Worm (Caenorhabditis elegans) whole organism, L1 larva: Measurements from ENCODE around the gene ckb-1.

Source experiments
- C04F5.9 ChIP-seq: sonication (generic microtip); optimal IDR thresholded peaks from 2 replicates; lab custom pipeline; 2016; ENCODE audit warnings: missing genetic modification characterization, missing compliant biosample characterization
- C16A3.4 ChIP-seq: fragments of 150-350 bp; optimal IDR thresholded peaks from 2 replicates; lab custom pipeline; 2014; ENCODE audit warnings: missing biosample characterization, missing genetic modification characterization
- F16B12.6 ChIP-seq: fragments of 150-350 bp; optimal IDR thresholded peaks from 2 replicates; lab custom pipeline; 2014; ENCODE audit warnings: missing biosample characterization, missing genetic modification characterization
- aly-2 ChIP-seq: fragments of 150-350 bp; optimal IDR thresholded peaks from 2 replicates; lab custom pipeline; 2014; ENCODE audit warnings: missing biosample characterization, missing genetic modification characterization
- ama-1 ChIP-seq: fragments of 150-350 bp; optimal IDR thresholded peaks from 2 replicates; lab custom pipeline; 2014
- ceh-63 ChIP-seq: fragments of 200-800 bp; sonication (Bioruptor generic); optimal IDR thresholded peaks from 2 replicates; lab custom pipeline; 2018; ENCODE audit warnings: mild to moderate bottlenecking, missing genetic modification characterization, missing compliant biosample characterization
- ceh-8 ChIP-seq: fragments of 200-800 bp; sonication (Bioruptor generic); optimal IDR thresholded peaks from 2 replicates; lab custom pipeline; 2018; ENCODE audit warnings: mild to moderate bottlenecking, missing genetic modification characterization, moderate library complexity, missing compliant biosample characterization
- ceh-82 ChIP-seq, 3 experiments: fragments of 150-350 bp in 1 of 3; sonication (generic microtip) in 2 of 3; optimal IDR thresholded peaks; 2 replicates each; lab custom pipeline; 2014 to 2017; ENCODE audit warnings: missing biosample characterization in 3 of 3, missing genetic modification characterization in 3 of 3
- ceh-88 ChIP-seq: fragments of 200-800 bp; sonication (Bioruptor generic); IDR thresholded peaks from 2 replicates; pipeline ENCODE4 v1.3.6; 2022; ENCODE audit warnings: missing genetic modification characterization, missing compliant biosample characterization
- ceh-90 ChIP-seq: sonication (generic microtip); optimal IDR thresholded peaks from 2 replicates; lab custom pipeline; 2016; ENCODE audit warnings: missing genetic modification characterization, missing compliant biosample characterization
- efl-1 ChIP-seq, 4 experiments: fragments of 150-350 bp; optimal IDR thresholded peaks in 3 of 4; peaks in 1 of 4; 1 replicate in 1 of 4; 2 replicates in 3 of 4; lab custom pipeline; 2014; ENCODE audit warnings: missing biosample characterization in 2 of 4, missing genetic modification characterization in 2 of 4, missing genetic modification reagents in 2 of 4
- efl-3 ChIP-seq: fragments of 200-800 bp; sonication (Bioruptor generic); optimal IDR thresholded peaks from 2 replicates; lab custom pipeline; 2018; ENCODE audit warnings: mild to moderate bottlenecking, missing genetic modification characterization, missing compliant biosample characterization
- egl-13 ChIP-seq: sonication (generic microtip); optimal IDR thresholded peaks from 2 replicates; lab custom pipeline; 2016; ENCODE audit warnings: missing genotype, missing genetic modification reagents, missing genetic modification characterization, missing compliant biosample characterization
- fkh-8 ChIP-seq: sonication (generic microtip); optimal IDR thresholded peaks from 2 replicates; lab custom pipeline; 2016; ENCODE audit warnings: mild to moderate bottlenecking, missing genetic modification characterization, missing compliant biosample characterization
- fos-1 ChIP-seq: fragments of 150-350 bp; optimal IDR thresholded peaks from 2 replicates; lab custom pipeline; 2014; ENCODE audit warnings: missing biosample characterization, missing genetic modification characterization
- hlh-4 ChIP-seq: sonication (generic microtip); optimal IDR thresholded peaks from 2 replicates; lab custom pipeline; 2016; ENCODE audit warnings: mild to moderate bottlenecking, missing genetic modification characterization, missing compliant biosample characterization
- jun-1 ChIP-seq: fragments of 150-350 bp; optimal IDR thresholded peaks from 2 replicates; lab custom pipeline; 2014; ENCODE audit warnings: missing biosample characterization, missing genetic modification reagents, missing genetic modification characterization
- lin-15B ChIP-seq: fragments of 150-350 bp; sonication (generic microtip); optimal IDR thresholded peaks from 3 replicates; lab custom pipeline; 2014; ENCODE audit warnings: missing biosample characterization, missing genetic modification characterization
- lin-39 ChIP-seq: fragments of 150-350 bp; optimal IDR thresholded peaks from 2 replicates; lab custom pipeline; 2014; ENCODE audit warnings: missing biosample characterization, missing genetic modification reagents, missing genetic modification characterization
- lir-3 ChIP-seq: sonication (generic microtip); optimal IDR thresholded peaks from 2 replicates; lab custom pipeline; 2016; ENCODE audit warnings: mild to moderate bottlenecking, missing genetic modification characterization, moderate library complexity, missing compliant biosample characterization; ENCODE audit not compliant: poor library complexity
- lsy-2 ChIP-seq, 2 experiments: fragments of 150-350 bp; optimal IDR thresholded peaks; 2 replicates each; lab custom pipeline; 2014; ENCODE audit warnings: missing biosample characterization in 2 of 2, missing genetic modification characterization in 2 of 2
- mab-9 ChIP-seq: fragments of 200-800 bp; sonication (Bioruptor generic); IDR thresholded peaks from 2 replicates; pipeline ENCODE4 v1.3.6; 2022; ENCODE audit warnings: missing genetic modification reagents, missing genetic modification characterization, missing compliant biosample characterization
- mdl-1 ChIP-seq, 2 experiments: fragments of 150-350 bp; optimal IDR thresholded peaks; 2 replicates each; lab custom pipeline; 2014 to 2017; ENCODE audit warnings: missing biosample characterization in 2 of 2, missing genetic modification characterization in 2 of 2, inconsistent platforms in 1 of 2
- mef-2 ChIP-seq: fragments of 150-350 bp; optimal IDR thresholded peaks from 2 replicates; lab custom pipeline; 2014; ENCODE audit warnings: missing biosample characterization, missing genetic modification characterization
- mep-1 ChIP-seq: fragments of 150-350 bp; optimal IDR thresholded peaks from 2 replicates; lab custom pipeline; 2014; ENCODE audit warnings: missing biosample characterization, missing genetic modification characterization
- nhr-11 ChIP-seq: fragments of 150-350 bp; optimal IDR thresholded peaks from 2 replicates; lab custom pipeline; 2014; ENCODE audit warnings: missing biosample characterization, missing genetic modification characterization
- nhr-12 ChIP-seq: sonication (generic microtip); optimal IDR thresholded peaks from 2 replicates; lab custom pipeline; 2017; ENCODE audit warnings: missing biosample characterization, missing genetic modification characterization
- nhr-19 ChIP-seq: fragments of 200-800 bp; sonication (Bioruptor generic); conservative IDR thresholded peaks from 2 replicates; pipeline ENCODE4 v1.3.6; 2022; ENCODE audit warnings: missing genetic modification characterization, missing compliant biosample characterization
- nhr-28 ChIP-seq: fragments of 150-350 bp; optimal IDR thresholded peaks from 2 replicates; lab custom pipeline; 2014; ENCODE audit warnings: missing biosample characterization, missing genetic modification characterization
- nhr-47 ChIP-seq: sonication (generic microtip); optimal IDR thresholded peaks from 2 replicates; lab custom pipeline; 2016; ENCODE audit warnings: mild to moderate bottlenecking, missing genetic modification characterization, moderate library complexity, missing compliant biosample characterization
- nhr-71 ChIP-seq: sonication (generic microtip); optimal IDR thresholded peaks from 2 replicates; lab custom pipeline; 2016; ENCODE audit warnings: mild to moderate bottlenecking, missing genetic modification characterization, moderate library complexity, missing compliant biosample characterization
- nhr-77 ChIP-seq: fragments of 150-350 bp; optimal IDR thresholded peaks from 2 replicates; lab custom pipeline; 2014; ENCODE audit warnings: missing biosample characterization, missing genetic modification characterization
- pag-3 ChIP-seq: sonication (generic microtip); optimal IDR thresholded peaks from 2 replicates; lab custom pipeline; 2017; ENCODE audit warnings: missing genetic modification characterization, mild to moderate bottlenecking, missing compliant biosample characterization, antibody characterized with exemption, borderline replicate concordance; ENCODE audit not compliant: insufficient read depth
- pax-3 ChIP-seq: fragments of 200-800 bp; sonication (Bioruptor generic); optimal IDR thresholded peaks from 2 replicates; lab custom pipeline; 2018; ENCODE audit warnings: mild to moderate bottlenecking, missing genetic modification characterization, moderate library complexity, missing compliant biosample characterization
- rnt-1 ChIP-seq: sonication (generic microtip); optimal IDR thresholded peaks from 2 replicates; lab custom pipeline; 2016; ENCODE audit warnings: mild to moderate bottlenecking, missing genetic modification characterization, moderate library complexity, missing compliant biosample characterization
- skn-1 ChIP-seq: fragments of 150-350 bp; optimal IDR thresholded peaks from 2 replicates; lab custom pipeline; 2014; ENCODE audit warnings: missing biosample characterization, missing genetic modification characterization
- snpc-4 ChIP-seq: fragments of 150-350 bp; optimal IDR thresholded peaks from 2 replicates; lab custom pipeline; 2014; ENCODE audit warnings: missing biosample characterization, missing genetic modification characterization
- snu-23 ChIP-seq: sonication (generic microtip); optimal IDR thresholded peaks from 2 replicates; lab custom pipeline; 2016; ENCODE audit warnings: missing genetic modification characterization, missing compliant biosample characterization
- sptf-1 ChIP-seq: fragments of 150-350 bp; optimal IDR thresholded peaks from 2 replicates; lab custom pipeline; 2014; ENCODE audit warnings: missing biosample characterization, missing genetic modification characterization
- swsn-7 ChIP-seq: sonication (generic microtip); optimal IDR thresholded peaks from 2 replicates; lab custom pipeline; 2016; ENCODE audit warnings: missing genetic modification characterization, missing compliant biosample characterization
- tbx-2 ChIP-seq: sonication (generic microtip); optimal IDR thresholded peaks from 2 replicates; lab custom pipeline; 2016; ENCODE audit warnings: missing genetic modification characterization, missing compliant biosample characterization
- tlp-1 ChIP-seq: fragments of 150-350 bp; optimal IDR thresholded peaks from 2 replicates; lab custom pipeline; 2014; ENCODE audit warnings: missing biosample characterization, missing genetic modification characterization
- unc-130 ChIP-seq: fragments of 150-350 bp; optimal IDR thresholded peaks from 2 replicates; lab custom pipeline; 2017; ENCODE audit warnings: missing biosample characterization, missing genetic modification characterization, inconsistent platforms
- unc-86 ChIP-seq: sonication (generic microtip); optimal IDR thresholded peaks from 2 replicates; lab custom pipeline; 2016; ENCODE audit warnings: missing genetic modification characterization, missing compliant biosample characterization
- vab-15 ChIP-seq: sonication (generic microtip); optimal IDR thresholded peaks from 2 replicates; lab custom pipeline; 2017; ENCODE audit warnings: missing genotype, mild to moderate bottlenecking, missing genetic modification characterization, missing compliant biosample characterization
- xbp-1 ChIP-seq: sonication (generic microtip); optimal IDR thresholded peaks from 2 replicates; lab custom pipeline; 2016; ENCODE audit warnings: missing genetic modification characterization, missing compliant biosample characterization
- zip-4 ChIP-seq: fragments of 200-800 bp; sonication (Bioruptor generic); optimal IDR thresholded peaks from 2 replicates; lab custom pipeline; 2018; ENCODE audit warnings: mild to moderate bottlenecking, missing genetic modification characterization, moderate library complexity, missing compliant biosample characterization
- ztf-11 ChIP-seq, 2 experiments: sonication (generic microtip); optimal IDR thresholded peaks; 2 replicates each; lab custom pipeline; 2016 to 2017; ENCODE audit warnings: missing genetic modification characterization in 2 of 2, missing biosample characterization in 1 of 2, missing compliant biosample characterization in 1 of 2
- ztf-4 ChIP-seq: fragments of 150-350 bp; optimal IDR thresholded peaks from 2 replicates; lab custom pipeline; 2014; ENCODE audit warnings: missing biosample characterization, missing genetic modification characterization

Gene ckb-1

ce11 chrIII:4320113-4320512 lies 45.0 kb upstream of the ckb-1 start, which contains the start of gene H38K22.6:
Gene H38K22.6 (plus strand): TSS chrIII:4320413.
- TF ChIP-seq aly-2 (tag; lab: Kevin White, UChicago) (no peak), efl-1 (optimal IDR thresholded peaks at IDR 0.05; lab: Kevin White, UChicago) (no peak), efl-1 (GFP tag; optimal IDR thresholded peaks at IDR 0.05 in 1 of 2; lab: Kevin White, UChicago) (peak in 1 of 2 experiments; percentile 48)

- TF ChIP-seq nhr-11 (no peak), jun-1 (tag; lab: Kevin White, UChicago) (no peak), ceh-63 (GFP tag; lab: Kevin White, UChicago) (no peak), ceh-90 (tag; lab: Kevin White, UChicago) (no peak), hlh-4 (no peak), ceh-88 (GFP tag; lab: Robert Waterston, UW) (no peak), mab-9 (GFP tag; lab: Robert Waterston, UW) (no peak), mef-2 (tag; lab: Kevin White, UChicago) (no peak), tlp-1 (tag; lab: Kevin White, UChicago) (no peak), ztf-4 (tag; lab: Kevin White, UChicago) (no peak), nhr-28 (tag; lab: Kevin White, UChicago) (no peak), ama-1 (no peak), efl-3 (GFP tag; lab: Kevin White, UChicago) (no peak), fos-1 (tag; lab: Kevin White, UChicago) (no peak), lin-39 (tag; lab: Kevin White, UChicago) (no peak), ceh-82 (tag; optimal IDR thresholded peaks at IDR 0.05; lab: Kevin White, UChicago) (no peak), lin-15B (tag; lab: Kevin White, UChicago) (no peak), ztf-11 (tag; optimal IDR thresholded peaks at IDR 0.05; lab: Kevin White, UChicago) (no peak)
Measured at ce11 chrIII:4321399-4321798, 43.7 kb upstream of the ckb-1 start, which contains the start of gene H38K22.7. Gene H38K22.7 (plus strand): TSS chrIII:4321699.

ce11 chrIII:4323120-4323519 lies 42.0 kb upstream of the ckb-1 start:
- TF ChIP-seq nhr-11: no peak
- peak; percentile 31 for TF ChIP-seq snu-23 (GFP tag; lab: Kevin White, UChicago)
- TF ChIP-seq lin-39 (tag; lab: Kevin White, UChicago): no peak
- TF ChIP-seq F16B12.6: peak; percentile 2
- TF ChIP-seq sptf-1 (tag; lab: Kevin White, UChicago): no peak
- TF ChIP-seq hlh-4: no peak
- TF ChIP-seq tbx-2 (tag; lab: Kevin White, UChicago): peak; percentile 55
- TF ChIP-seq swsn-7 (tag; lab: Kevin White, UChicago): peak; percentile 40
- no peak for TF ChIP-seq lir-3
- TF ChIP-seq unc-130 (tag; lab: Kevin White, UChicago): no peak
- TF ChIP-seq xbp-1: peak; percentile 11
- TF ChIP-seq ceh-90 (tag; lab: Kevin White, UChicago): no peak
- no peak for TF ChIP-seq C16A3.4 (tag; lab: Kevin White, UChicago)
- TF ChIP-seq pax-3: no peak
- 0 out of 2 replicates have a peak, but pooled peaks have one; percentile 10 for TF ChIP-seq nhr-19 (GFP tag; lab: Robert Waterston, UW)
- no peak for TF ChIP-seq egl-13 (tag; lab: Kevin White, UChicago)
- TF ChIP-seq ceh-82 (tag; optimal IDR thresholded peaks at IDR 0.05; lab: Kevin White, UChicago): peak; percentile 11 to 40 (median 37)
- peak; percentile 36 for TF ChIP-seq fkh-8 (tag; lab: Kevin White, UChicago)
- no peak for TF ChIP-seq C04F5.9 (tag; lab: Kevin White, UChicago)
- peak; percentile 60 for TF ChIP-seq rnt-1 (tag; lab: Kevin White, UChicago)
- no peak for TF ChIP-seq nhr-77 (tag; lab: Kevin White, UChicago)
- TF ChIP-seq skn-1: peak; percentile 13
- no peak for TF ChIP-seq mef-2 (tag; lab: Kevin White, UChicago)
- TF ChIP-seq nhr-71 (tag; lab: Kevin White, UChicago): peak; percentile 63
- TF ChIP-seq zip-4 (GFP tag; lab: Kevin White, UChicago): no peak
- TF ChIP-seq unc-86: peak; percentile 30
- TF ChIP-seq mep-1 (tag; lab: Kevin White, UChicago): peak; percentile 48
- TF ChIP-seq nhr-47 (tag; lab: Kevin White, UChicago): peak; percentile 34
- no peak for TF ChIP-seq mdl-1 (tag; optimal IDR thresholded peaks at IDR 0.05; lab: Kevin White, UChicago)
- TF ChIP-seq vab-15 (tag; lab: Kevin White, UChicago): no peak
- no peak for TF ChIP-seq pag-3 (tag; lab: Kevin White, UChicago)
- peak; percentile 40 to 56 for TF ChIP-seq lsy-2 (tag; optimal IDR thresholded peaks at IDR 0.05; lab: Kevin White, UChicago)
- TF ChIP-seq ceh-8 (GFP tag; lab: Kevin White, UChicago): peak; percentile 8
- TF ChIP-seq ama-1: no peak
- no peak for TF ChIP-seq nhr-12 (tag; lab: Kevin White, UChicago)
- TF ChIP-seq snpc-4 (tag; lab: Kevin White, UChicago): peak; percentile 8
